Worm (Caenorhabditis elegans): ENCODE measurements around the gene jmjd-1.2.

Gene jmjd-1.2

DNA sequence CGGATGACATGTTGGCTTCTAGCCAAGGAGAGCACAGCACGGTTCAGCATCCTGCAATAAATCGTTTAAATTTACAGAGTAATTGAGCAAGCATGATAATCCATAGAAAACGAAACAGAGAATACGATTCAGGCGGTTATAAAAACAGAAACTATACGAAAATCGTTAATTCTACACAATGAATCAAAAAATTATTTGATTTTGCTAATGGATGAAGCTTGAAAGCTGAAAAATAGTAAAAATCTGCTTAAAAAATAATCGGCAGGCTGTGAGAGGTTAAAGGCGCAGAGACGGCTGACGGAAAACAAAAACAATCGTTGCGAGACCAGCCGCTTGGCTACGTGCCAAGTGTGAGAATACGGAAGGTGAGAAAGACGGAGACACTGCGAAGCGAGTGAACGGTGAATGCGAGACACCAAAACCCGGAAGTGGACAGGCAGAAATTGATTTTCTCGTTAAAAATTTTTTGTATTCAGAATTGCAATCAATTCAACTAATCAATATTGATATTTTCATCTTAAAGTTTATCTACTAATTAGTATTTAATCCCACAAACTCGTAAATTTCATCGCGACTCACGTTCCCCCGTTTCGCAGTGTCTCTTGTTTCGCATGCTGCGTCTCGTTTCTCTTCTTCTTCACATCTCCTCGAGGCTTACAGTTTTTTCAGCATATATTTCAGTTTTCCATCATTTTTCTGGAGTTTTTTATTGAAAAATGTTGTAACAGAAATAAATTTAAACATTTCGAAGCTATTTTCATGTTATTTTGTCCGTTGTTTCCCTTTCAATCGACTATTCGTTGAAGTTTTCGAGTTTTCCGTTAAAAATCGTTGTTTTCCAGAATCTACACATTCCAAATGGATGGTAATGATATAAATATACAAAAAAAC, at the start of gene jmjd-1.2, which contains the start of gene F29B9.11 (continued):
- TF ChIP-seq lin-29 (GFP tag; IDR thresholded peaks at IDR 0.05) (no peak), pha-4 (GFP tag; IDR thresholded peaks at IDR 0.05) (peak; percentile 45; the same call in 1 of the 2 replicates), pha-4 (tag; optimal IDR thresholded peaks at IDR 0.05) (no peak), unc-39 (tag; optimal IDR thresholded peaks at IDR 0.05) (no peak), dmd-9 (GFP tag; IDR thresholded peaks at IDR 0.05) (peak; percentile 82), zip-11 (GFP tag; IDR thresholded peaks at IDR 0.05) (no peak), lin-39 (tag; optimal IDR thresholded peaks at IDR 0.05) (no peak), set-16 (GFP tag; IDR thresholded peaks at IDR 0.05) (peak; percentile 63; the same call in 1 of the 2 replicates), duxl-1 (tag; optimal IDR thresholded peaks at IDR 0.05; ENCODE audit: poor library complexity) (peak; percentile 73), lim-7 (GFP tag; IDR thresholded peaks at IDR 0.05) (no peak), Y75B8A.6 (GFP tag; IDR thresholded peaks at IDR 0.05) (peak; percentile 80; the same call in 1 of the 2 replicates), F37D6.2 (tag; optimal IDR thresholded peaks at IDR 0.05) (peak; percentile 82), ces-1 (GFP tag; optimal IDR thresholded peaks at IDR 0.05) (no peak), F26F4.8 (GFP tag; conservative IDR thresholded peaks at IDR 0.05) (no peak), nhr-237 (tag; optimal IDR thresholded peaks at IDR 0.05) (peak; percentile 34), aly-2 (tag; optimal IDR thresholded peaks at IDR 0.05) (no peak), nhr-6 (tag; optimal IDR thresholded peaks at IDR 0.05) (peak; percentile 73), ZK546.5 (tag; optimal IDR thresholded peaks at IDR 0.05) (peak in 1 of 2 experiments; percentile 44), jun-1 (tag; optimal IDR thresholded peaks at IDR 0.05) (no peak), dve-1 (tag; optimal IDR thresholded peaks at IDR 0.05; ENCODE audit: insufficient read depth) (peak; percentile 92), nhr-76 (tag; optimal IDR thresholded peaks at IDR 0.05) (no peak), saeg-2 (GFP tag; IDR thresholded peaks at IDR 0.05) (peak; percentile 43; the same call in 1 of the 2 replicates), T20F7.1 (GFP tag; optimal IDR thresholded peaks at IDR 0.05) (no peak), hmg-1.1 (GFP tag; IDR thresholded peaks at IDR 0.05) (peak; percentile 89), mep-1 (tag; optimal IDR thresholded peaks at IDR 0.05) (peak; percentile 95), daf-19 (GFP tag; conservative IDR thresholded peaks at IDR 0.05) (no peak), zip-2 (tag; optimal IDR thresholded peaks at IDR 0.05) (no peak), F49E8.2 (tag; optimal IDR thresholded peaks at IDR 0.05; ENCODE audit: borderline replicate concordance) (peak; percentile 69), attf-4 (tag; optimal IDR thresholded peaks at IDR 0.05) (no peak), dpl-1 (GFP tag; optimal IDR thresholded peaks at IDR 0.05) (peak; percentile 80), mdt-29 (GFP tag; IDR thresholded peaks at IDR 0.05) (peak; percentile 67; the same call in 1 of the 2 replicates), skn-1 (tag; optimal IDR thresholded peaks at IDR 0.05) (no peak), unc-130 (GFP tag; optimal IDR thresholded peaks at IDR 0.05) (peak; percentile 96), Y5F2A.4 (GFP tag; optimal IDR thresholded peaks at IDR 0.05) (no peak), nhr-25 (tag; optimal IDR thresholded peaks at IDR 0.05; ENCODE audit: borderline replicate concordance, insufficient read depth) (peak; percentile 90), cey-2 (tag; optimal IDR thresholded peaks at IDR 0.05; ENCODE audit: borderline replicate concordance, insufficient read depth) (no peak), hlh-30 (tag; optimal IDR thresholded peaks at IDR 0.05; ENCODE audit: insufficient read depth) (peak; percentile 82), zag-1 (tag; optimal IDR thresholded peaks at IDR 0.05) (no peak), nhr-41 (GFP tag; IDR thresholded peaks at IDR 0.05) (peak; percentile 57; the same call in 1 of the 2 replicates), sdz-12 (GFP tag; optimal IDR thresholded peaks at IDR 0.05) (peak; percentile 22), madf-9 (GFP tag; conservative IDR thresholded peaks at IDR 0.05) (peak; percentile 67; the same call in 1 of the 2 replicates), ZK337.2 (GFP tag; IDR thresholded peaks at IDR 0.05) (no peak; the same call in 1 of the 2 replicates), tra-1 (GFP tag; IDR thresholded peaks at IDR 0.05) (peak; percentile 79; the same call in 1 of the 2 replicates), dmd-8 (GFP tag; IDR thresholded peaks at IDR 0.05) (no peak), nhr-77 (tag; optimal IDR thresholded peaks at IDR 0.05) (peak; percentile 90), ceh-20 (GFP tag; IDR thresholded peaks at IDR 0.05) (peak; percentile 87; the same call in 1 of the 2 replicates), mxl-3 (GFP tag; optimal IDR thresholded peaks at IDR 0.05) (peak; percentile 76), aha-1 (tag) (peak; percentile 99)

All from whole organism, L4 larva.